Worm (Caenorhabditis elegans) whole organism, young adult: ENCODE measurements around the gene Y52E8A.3.

Experiments used
- C06A6.2 ChIP-seq: fragments of 200-800 bp; sonication (Bioruptor generic); conservative IDR thresholded peaks from 2 replicates; pipeline ENCODE4 v1.3.6; 2022; ENCODE audit warnings: missing genetic modification characterization, missing compliant biosample characterization
- C17E4.6 ChIP-seq: fragments of 200-800 bp; sonication (Bioruptor generic); IDR thresholded peaks from 2 replicates; pipeline ENCODE4 v1.3.6; 2022; ENCODE audit warnings: missing genetic modification reagents, missing genetic modification characterization, missing compliant biosample characterization
- F10E7.11 ChIP-seq: sonication (generic microtip); optimal IDR thresholded peaks from 2 replicates; lab custom pipeline; 2017; ENCODE audit warnings: mild to moderate bottlenecking, missing genetic modification characterization, moderate library complexity, missing compliant biosample characterization
- F33H1.4 ChIP-seq: fragments of 200-800 bp; sonication (Bioruptor generic); IDR thresholded peaks from 2 replicates; pipeline ENCODE4 v1.3.6; 2022; ENCODE audit warnings: missing genetic modification reagents, missing genetic modification characterization, missing compliant biosample characterization
- F37B4.10 ChIP-seq: fragments of 200-800 bp; sonication (Bioruptor generic); IDR thresholded peaks from 2 replicates; pipeline ENCODE4 v1.3.6; 2022; ENCODE audit warnings: missing genetic modification characterization, missing compliant biosample characterization
- F39B2.1 ChIP-seq: fragments of 200-800 bp; sonication (Bioruptor generic); IDR thresholded peaks from 2 replicates; pipeline ENCODE4 v1.3.6; 2022; ENCODE audit warnings: missing genetic modification reagents, missing genetic modification characterization, missing compliant biosample characterization
- F49E8.2 ChIP-seq: sonication (generic microtip); optimal IDR thresholded peaks from 3 replicates; lab custom pipeline; 2017; ENCODE audit warnings: missing genetic modification characterization, mild to moderate bottlenecking, missing compliant biosample characterization, antibody characterized with exemption, moderate library complexity; ENCODE audit not compliant: insufficient read depth
- F52B5.7 ChIP-seq: sonication (generic microtip); optimal IDR thresholded peaks from 2 replicates; lab custom pipeline; 2016; ENCODE audit warnings: mild to moderate bottlenecking, missing genetic modification characterization, missing compliant biosample characterization
- F55B11.4 ChIP-seq: sonication (generic microtip); optimal IDR thresholded peaks from 2 replicates; lab custom pipeline; 2016; ENCODE audit warnings: missing compliant biosample characterization, missing genetic modification characterization, borderline replicate concordance; ENCODE audit not compliant: insufficient read depth
- K12H6.12 ChIP-seq: fragments of 200-800 bp; sonication (Bioruptor generic); optimal IDR thresholded peaks from 2 replicates; lab custom pipeline; 2018; ENCODE audit warnings: mild to moderate bottlenecking, missing genetic modification characterization, missing compliant biosample characterization
- T07F8.4 ChIP-seq: sonication (generic microtip); optimal IDR thresholded peaks from 2 replicates; lab custom pipeline; 2016; ENCODE audit warnings: mild to moderate bottlenecking, missing genetic modification characterization, moderate library complexity, missing compliant biosample characterization
- T26A5.8 ChIP-seq: sonication (generic microtip); optimal IDR thresholded peaks from 2 replicates; lab custom pipeline; 2016; ENCODE audit warnings: missing genetic modification characterization, missing compliant biosample characterization
- Y56A3A.18 ChIP-seq: fragments of 200-800 bp; sonication (Bioruptor generic); IDR thresholded peaks from 2 replicates; pipeline ENCODE4 v1.3.6; 2022; ENCODE audit warnings: missing genetic modification reagents, missing genetic modification characterization, missing compliant biosample characterization
- Y79H2A.3 ChIP-seq: fragments of 200-800 bp; sonication (Bioruptor generic); conservative IDR thresholded peaks from 2 replicates; pipeline ENCODE4 v1.3.6; 2022; ENCODE audit warnings: missing genetic modification reagents, missing genetic modification characterization, missing compliant biosample characterization
- aptf-2 ChIP-seq: fragments of 200-800 bp; sonication (Bioruptor generic); conservative IDR thresholded peaks from 2 replicates; pipeline ENCODE4 v1.3.6; 2022; ENCODE audit warnings: missing genetic modification reagents, missing genetic modification characterization, missing compliant biosample characterization
- aptf-3 ChIP-seq: fragments of 200-800 bp; sonication (Bioruptor generic); IDR thresholded peaks from 2 replicates; pipeline ENCODE4 v1.3.6; 2022; ENCODE audit warnings: missing genetic modification characterization, missing compliant biosample characterization
- atf-7 ChIP-seq: sonication (generic microtip); optimal IDR thresholded peaks from 2 replicates; lab custom pipeline; 2017; ENCODE audit warnings: mild to moderate bottlenecking, missing genetic modification characterization, missing compliant biosample characterization
- athp-1 ChIP-seq: sonication (generic microtip); optimal IDR thresholded peaks from 2 replicates; lab custom pipeline; 2017; ENCODE audit warnings: mild to moderate bottlenecking, missing genetic modification characterization, missing compliant biosample characterization
- bed-1 ChIP-seq: fragments of 200-800 bp; sonication (Bioruptor generic); IDR thresholded peaks from 2 replicates; pipeline ENCODE4 v1.3.6; 2022; ENCODE audit warnings: missing genetic modification reagents, missing genetic modification characterization, missing compliant biosample characterization
- bed-2 ChIP-seq: fragments of 200-800 bp; sonication (Bioruptor generic); IDR thresholded peaks from 2 replicates; pipeline ENCODE4 v1.3.6; 2022; ENCODE audit warnings: missing genetic modification reagents, missing genetic modification characterization, missing compliant biosample characterization
- cebp-2 ChIP-seq: fragments of 200-800 bp; sonication (Bioruptor generic); IDR thresholded peaks from 2 replicates; pipeline ENCODE4 v1.3.6; 2022; ENCODE audit warnings: missing genetic modification characterization, missing compliant biosample characterization
- ceh-79 ChIP-seq: sonication (generic microtip); optimal IDR thresholded peaks from 2 replicates; lab custom pipeline; 2017; ENCODE audit warnings: mild to moderate bottlenecking, missing genetic modification characterization, missing compliant biosample characterization
- die-1 ChIP-seq: sonication (generic microtip); optimal IDR thresholded peaks from 2 replicates; lab custom pipeline; 2016; ENCODE audit warnings: missing genotype, mild to moderate bottlenecking, missing genetic modification characterization, missing compliant biosample characterization
- dpff-1 ChIP-seq: sonication (generic microtip); optimal IDR thresholded peaks from 2 replicates; lab custom pipeline; 2017; ENCODE audit warnings: mild to moderate bottlenecking, missing genetic modification characterization, missing compliant biosample characterization
- fkh-3 ChIP-seq: sonication (generic microtip); optimal IDR thresholded peaks from 2 replicates; lab custom pipeline; 2016; ENCODE audit warnings: mild to moderate bottlenecking, missing genetic modification characterization, missing compliant biosample characterization
- hmg-1.2 ChIP-seq: fragments of 200-800 bp; sonication (Bioruptor generic); IDR thresholded peaks from 2 replicates; pipeline ENCODE4 v1.3.6; 2022; ENCODE audit warnings: missing genetic modification reagents, missing genetic modification characterization, missing compliant biosample characterization
- hmg-20 ChIP-seq: fragments of 200-800 bp; sonication (Bioruptor generic); IDR thresholded peaks from 2 replicates; pipeline ENCODE4 v1.3.6; 2022; ENCODE audit warnings: missing genetic modification reagents, missing genetic modification characterization, missing compliant biosample characterization
- lin-26 ChIP-seq: fragments of 200-800 bp; sonication (Bioruptor generic); IDR thresholded peaks from 2 replicates; pipeline ENCODE4 v1.3.6; 2022; ENCODE audit warnings: missing genetic modification reagents, missing genetic modification characterization, missing compliant biosample characterization
- madf-3 ChIP-seq: fragments of 200-800 bp; sonication (Bioruptor generic); IDR thresholded peaks from 2 replicates; pipeline ENCODE4 v1.3.6; 2022; ENCODE audit warnings: missing genetic modification reagents, missing genetic modification characterization, missing compliant biosample characterization
- mel-28 ChIP-seq: sonication (generic microtip); optimal IDR thresholded peaks from 2 replicates; lab custom pipeline; 2016; ENCODE audit warnings: borderline replicate concordance, mild to moderate bottlenecking, missing genetic modification characterization, missing compliant biosample characterization
- nfya-1 ChIP-seq: sonication (generic microtip); optimal IDR thresholded peaks from 2 replicates; lab custom pipeline; 2017; ENCODE audit warnings: antibody characterized with exemption, missing compliant biosample characterization, missing genetic modification characterization, borderline replicate concordance; ENCODE audit not compliant: insufficient read depth
- nhr-80 ChIP-seq: sonication (generic microtip); optimal IDR thresholded peaks from 2 replicates; lab custom pipeline; 2016; ENCODE audit warnings: missing genetic modification characterization, missing compliant biosample characterization
- rcor-1 ChIP-seq: fragments of 200-800 bp; sonication (Bioruptor generic); IDR thresholded peaks from 2 replicates; pipeline ENCODE4 v1.3.6; 2022; ENCODE audit warnings: missing genetic modification reagents, missing genetic modification characterization, missing compliant biosample characterization
- rec-8 ChIP-seq, 2 experiments: sonication (generic microtip); optimal IDR thresholded peaks; 2 replicates each; lab custom pipeline; 2016; ENCODE audit warnings: mild to moderate bottlenecking in 2 of 2, missing genetic modification characterization in 2 of 2, missing genetic modification reagents in 2 of 2, missing genotype in 2 of 2, missing biosample characterization in 1 of 2, missing compliant biosample characterization in 1 of 2, moderate library complexity in 1 of 2
- repo-1 ChIP-seq: sonication (generic microtip); optimal IDR thresholded peaks from 2 replicates; lab custom pipeline; 2017; ENCODE audit warnings: mild to moderate bottlenecking, missing genetic modification characterization, missing compliant biosample characterization
- rpc-1 ChIP-seq, 2 experiments: fragments of 150-350 bp in 1 of 2; sonication (generic microtip) in 1 of 2; optimal IDR thresholded peaks; 2 replicates each; lab custom pipeline; 2014 to 2018; ENCODE audit warnings: missing biosample characterization in 1 of 2, missing genetic modification characterization in 1 of 2, missing genetic modification reagents in 1 of 2, missing genotype in 1 of 2
- tbx-9 ChIP-seq: sonication (generic microtip); optimal IDR thresholded peaks from 2 replicates; lab custom pipeline; 2016; ENCODE audit warnings: borderline replicate concordance, missing genetic modification characterization, inconsistent platforms, missing compliant biosample characterization
- xnd-1 ChIP-seq: sonication (generic microtip); optimal IDR thresholded peaks from 2 replicates; lab custom pipeline; 2016; ENCODE audit warnings: missing genotype, missing genetic modification reagents, missing genetic modification characterization, missing compliant biosample characterization
- ztf-26 ChIP-seq: sonication (generic microtip); optimal IDR thresholded peaks from 2 replicates; lab custom pipeline; 2017; ENCODE audit warnings: missing genetic modification characterization, missing compliant biosample characterization

Gene Y52E8A.3

ce11 chrII:4339882-4340281 is 33.1 kb upstream of the Y52E8A.3 start, which contains the start of gene athp-2:
athp-2 (plus strand) TSS chrII:4340182.
- no peak for TF ChIP-seq nfya-1
- TF ChIP-seq ceh-79 (tag; lab: Kevin White, UChicago) = no peak
- no peak for TF ChIP-seq repo-1 (tag; lab: Kevin White, UChicago)
- no peak for TF ChIP-seq mel-28 (tag; lab: Kevin White, UChicago)
- TF ChIP-seq nhr-80 (tag; lab: Kevin White, UChicago) = no peak
- no peak for TF ChIP-seq F49E8.2
- TF ChIP-seq die-1 (tag; lab: Kevin White, UChicago) = no peak
- no peak for TF ChIP-seq bed-1 (GFP tag; lab: Robert Waterston, UW)
- no peak for TF ChIP-seq F33H1.4 (GFP tag; lab: Robert Waterston, UW)
- no peak for TF ChIP-seq aptf-2
- TF ChIP-seq fkh-3 = no peak
- TF ChIP-seq C17E4.6 (GFP tag; lab: Robert Waterston, UW) = no peak

ce11 chrII:4337731-4338130 is 31.0 kb upstream of the Y52E8A.3 start:
- TF ChIP-seq hmg-20 (GFP tag; lab: Robert Waterston, UW) (no peak), athp-1 (no peak), T07F8.4 (no peak), mel-28 (tag; lab: Kevin White, UChicago) (no peak), cebp-2 (no peak)

DNA sequence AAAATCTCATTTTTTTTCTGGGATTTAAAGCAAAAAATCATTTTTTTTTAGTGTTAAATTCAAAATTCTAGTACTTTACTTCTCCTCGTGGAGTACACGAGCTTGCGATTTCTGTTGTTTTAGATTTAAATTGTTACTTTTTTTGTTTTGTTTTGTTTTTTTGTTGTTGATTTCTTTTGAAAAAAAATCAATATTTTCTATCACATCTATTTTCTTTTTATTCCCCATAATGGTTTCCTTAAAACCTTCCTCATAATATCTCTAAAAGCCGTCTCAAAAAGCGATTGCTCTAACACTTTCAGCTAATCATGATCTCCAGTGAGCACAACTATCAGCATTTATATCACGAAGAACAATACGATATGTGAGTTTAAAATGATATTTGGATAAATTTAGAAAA is 27.7 kb upstream of the Y52E8A.3 start, which contains the start of gene madf-3:
madf-3 (plus strand) TSS at position 301 of the 400 bp plus-strand sequence.
- TF ChIP-seq rpc-1 (optimal IDR thresholded peaks at IDR 0.05; lab: Kevin White, UChicago) = no peak
- no peak for TF ChIP-seq rpc-1 (tag; optimal IDR thresholded peaks at IDR 0.05; lab: Kevin White, UChicago)
- TF ChIP-seq hmg-20 (GFP tag; lab: Robert Waterston, UW) = no peak
- TF ChIP-seq xnd-1 (tag; lab: Kevin White, UChicago) = no peak
- TF ChIP-seq F49E8.2 = no peak
- TF ChIP-seq dpff-1 (tag; lab: Kevin White, UChicago) = no peak
- no peak for TF ChIP-seq F10E7.11 (tag; lab: Kevin White, UChicago)
- no peak for TF ChIP-seq F55B11.4 (tag; lab: Kevin White, UChicago)
- TF ChIP-seq lin-26 (GFP tag; lab: Robert Waterston, UW) = no peak
- TF ChIP-seq rcor-1 (GFP tag; lab: Robert Waterston, UW) = no peak
- no peak for TF ChIP-seq aptf-2
- no peak for TF ChIP-seq madf-3 (GFP tag; lab: Robert Waterston, UW)
- TF ChIP-seq aptf-3 (GFP tag; lab: Robert Waterston, UW) = no peak

ce11 chrII:4328716-4329115 is 21.9 kb upstream of the Y52E8A.3 start, which contains the start of gene H20J04.4:
H20J04.4 (plus strand) TSS chrII:4329016.
- TF ChIP-seq Y79H2A.3 (GFP tag; lab: Robert Waterston, UW) (no peak), dpff-1 (tag; lab: Kevin White, UChicago) (no peak), rec-8 (tag; optimal IDR thresholded peaks at IDR 0.05; lab: Kevin White, UChicago) (no peak), atf-7 (tag; lab: Kevin White, UChicago) (no peak), xnd-1 (tag; lab: Kevin White, UChicago) (no peak), hmg-1.2 (GFP tag; lab: Robert Waterston, UW) (no peak), F55B11.4 (tag; lab: Kevin White, UChicago) (no peak), ztf-26 (tag; lab: Kevin White, UChicago) (no peak)

DNA sequence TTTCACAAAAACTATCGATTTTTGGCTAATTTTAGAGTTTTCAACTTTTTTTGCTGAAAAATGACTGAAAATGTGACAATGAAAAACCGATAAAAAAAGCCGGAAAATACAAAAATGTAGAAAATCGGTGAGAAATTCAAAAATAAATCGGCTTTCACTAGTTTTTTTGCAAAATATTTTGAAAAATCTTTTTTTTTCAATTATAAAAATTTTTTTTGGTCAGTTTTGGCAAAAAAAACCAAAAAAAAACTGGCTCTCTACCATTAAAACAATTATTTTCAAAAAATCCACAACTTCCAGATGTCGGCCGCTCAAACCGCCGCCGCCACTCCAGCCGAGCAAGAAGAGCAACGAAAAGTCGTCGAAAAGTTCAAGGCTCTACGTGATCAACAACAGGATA is 19.6 kb upstream of the Y52E8A.3 start, which contains the start of gene pfd-2:
pfd-2 (plus strand) TSS at position 301 of the 400 bp plus-strand sequence.
- no peak for TF ChIP-seq F37B4.10 (GFP tag; lab: Robert Waterston, UW)
- no peak for TF ChIP-seq F52B5.7 (tag; lab: Kevin White, UChicago)
- no peak for TF ChIP-seq hmg-1.2 (GFP tag; lab: Robert Waterston, UW)
- no peak for TF ChIP-seq C06A6.2
- TF ChIP-seq bed-2 (GFP tag; lab: Robert Waterston, UW) = no peak
- no peak for TF ChIP-seq madf-3 (GFP tag; lab: Robert Waterston, UW)
- TF ChIP-seq dpff-1 (tag; lab: Kevin White, UChicago) = no peak
- TF ChIP-seq Y56A3A.18 (GFP tag; lab: Robert Waterston, UW) = no peak
- TF ChIP-seq T26A5.8 (tag; lab: Kevin White, UChicago) = no peak
- no peak for TF ChIP-seq tbx-9 (tag; lab: Kevin White, UChicago)
- TF ChIP-seq K12H6.12 = no peak
- no peak for TF ChIP-seq F39B2.1 (GFP tag; lab: Robert Waterston, UW)
